Worm (Caenorhabditis elegans): Measurements from ENCODE around the gene C17C3.5.

C17C3.5 gene

ce11 chrII:5551517-5551916 is at the start of gene C17C3.5:
Gene C17C3.5 (plus strand): TSS chrII:5551817.
- no peak for TF ChIP-seq T26A5.8 (tag; optimal IDR thresholded peaks at IDR 0.05)
- TF ChIP-seq F37B4.10 (GFP tag; IDR thresholded peaks at IDR 0.05) = no peak
- no peak for TF ChIP-seq lag-1 (GFP tag; IDR thresholded peaks at IDR 0.05)
- TF ChIP-seq unc-130 (GFP tag; optimal IDR thresholded peaks at IDR 0.05) = no peak
- no peak for TF ChIP-seq hlh-26 (GFP tag; conservative IDR thresholded peaks at IDR 0.05)
- no peak for TF ChIP-seq snpc-1.1 (tag; optimal IDR thresholded peaks at IDR 0.05; ENCODE audit: insufficient read depth)
- no peak for TF ChIP-seq zfh-2 (GFP tag; conservative IDR thresholded peaks at IDR 0.05)
- no peak for TF ChIP-seq T07F8.4 (tag; optimal IDR thresholded peaks at IDR 0.05)
- no peak for TF ChIP-seq ztf-22 (GFP tag; optimal IDR thresholded peaks at IDR 0.05)
- TF ChIP-seq madf-3 (GFP tag; IDR thresholded peaks at IDR 0.05) = no peak
- TF ChIP-seq efl-1 (GFP tag; optimal IDR thresholded peaks at IDR 0.05) = no peak
- TF ChIP-seq hmg-20 (GFP tag; IDR thresholded peaks at IDR 0.05) = no peak
- TF ChIP-seq hrde-1 (tag; optimal IDR thresholded peaks at IDR 0.05; ENCODE audit: borderline replicate concordance) = no peak
- TF ChIP-seq nhr-27 (tag; optimal IDR thresholded peaks at IDR 0.05) = no peak
- no peak for TF ChIP-seq lir-1 (GFP tag; conservative IDR thresholded peaks at IDR 0.05)
- no peak for TF ChIP-seq nhr-80 (tag; optimal IDR thresholded peaks at IDR 0.05)
- TF ChIP-seq hlh-12 (tag; optimal IDR thresholded peaks at IDR 0.05) = no peak
- no peak for TF ChIP-seq unc-62 (GFP tag; optimal IDR thresholded peaks at IDR 0.05)
- TF ChIP-seq C17E4.6 (GFP tag; IDR thresholded peaks at IDR 0.05) = no peak

ce11 chrII:5503760-5504159 is 47.9 kb upstream of the C17C3.5 start, which contains the start of gene cyp-44A1:
Gene cyp-44A1 (plus strand): TSS chrII:5504044.
- TF ChIP-seq mel-28 (tag; optimal IDR thresholded peaks at IDR 0.05; ENCODE audit: borderline replicate concordance) (no peak), nhr-90 (tag; optimal IDR thresholded peaks at IDR 0.05) (no peak), aptf-3 (GFP tag; IDR thresholded peaks at IDR 0.05) (no peak), F22D6.2 (tag; optimal IDR thresholded peaks at IDR 0.05) (no peak), F49E8.2 (tag; optimal IDR thresholded peaks at IDR 0.05; ENCODE audit: insufficient read depth) (no peak)

- TF ChIP-seq pha-4 (tag; optimal IDR thresholded peaks at IDR 0.05) (no peak), lin-35 (GFP tag; optimal IDR thresholded peaks at IDR 0.05) (peak in 1 of 3 experiments; percentile 43)
Observed at ce11 chrII:5505820-5506287, 45.8 kb upstream of the C17C3.5 start, which contains the start of gene npp-24. Gene npp-24 (plus strand): TSS chrII:5505870.

ce11 chrII:5511417-5512353 is 39.9 kb upstream of the C17C3.5 start:
- TF ChIP-seq aptf-2 (GFP tag; conservative IDR thresholded peaks at IDR 0.05) (0 out of 2 replicates have a peak, but pooled peaks have one; percentile 38), madf-6 (GFP tag; IDR thresholded peaks at IDR 0.05) (peak; percentile 90), unc-130 (GFP tag; optimal IDR thresholded peaks at IDR 0.05) (peak; percentile 57), F33H1.4 (GFP tag; IDR thresholded peaks at IDR 0.05) (peak; percentile 42), attf-5 (GFP tag; optimal IDR thresholded peaks at IDR 0.05) (peak; percentile 1), lin-35 (GFP tag; optimal IDR thresholded peaks at IDR 0.05) (peak in 1 of 3 experiments; percentile 13), ZK185.1 (tag; optimal IDR thresholded peaks at IDR 0.05; ENCODE audit: poor library complexity, severe bottlenecking) (peak; percentile 65), lsl-1 (GFP tag; optimal IDR thresholded peaks at IDR 0.05) (peak; percentile 45), mcd-1 (GFP tag; IDR thresholded peaks at IDR 0.05) (peak; percentile 41), lin-54 (GFP tag; optimal IDR thresholded peaks at IDR 0.05) (peak; percentile 4), snpc-4 (GFP tag; optimal IDR thresholded peaks at IDR 0.05) (no peak), snpc-4 (tag; optimal IDR thresholded peaks at IDR 0.05) (peak in 1 of 4 experiments; percentile 13), K12H6.12 (tag; optimal IDR thresholded peaks at IDR 0.05) (peak; percentile 7), atf-7 (tag; optimal IDR thresholded peaks at IDR 0.05) (peak; percentile 16), rec-8 (tag; optimal IDR thresholded peaks at IDR 0.05) (peak in 1 of 2 experiments; percentile 24), xnd-1 (tag; optimal IDR thresholded peaks at IDR 0.05) (peak; percentile 76), him-1 (tag; optimal IDR thresholded peaks at IDR 0.05) (peak; percentile 50), F22D6.2 (tag; optimal IDR thresholded peaks at IDR 0.05) (no peak)

Data from whole organism, young adult.